Worm (Caenorhabditis elegans) whole organism, midembryonic: Measurements from ENCODE around the gene pak-2.

Experiments
- T22C8.4 ChIP-seq: fragments of 200-800 bp; sonication (Bioruptor generic); IDR thresholded peaks from 2 replicates; pipeline ENCODE4 v1.3.6; 2022; ENCODE audit warnings: missing genetic modification characterization, missing compliant biosample characterization
- cog-1 ChIP-seq: sonication (generic microtip); optimal IDR thresholded peaks from 2 replicates; lab custom pipeline; 2016; ENCODE audit warnings: missing genetic modification characterization, missing compliant biosample characterization
- flt-1 ChIP-seq: fragments of 200-800 bp; sonication (Bioruptor generic); IDR thresholded peaks from 2 replicates; pipeline ENCODE4 v1.3.6; 2022; ENCODE audit warnings: missing genetic modification characterization, missing compliant biosample characterization
- klf-2 ChIP-seq: fragments of 200-800 bp; sonication (Bioruptor generic); conservative IDR thresholded peaks from 2 replicates; pipeline ENCODE4 v1.3.6; 2022; ENCODE audit warnings: missing genetic modification reagents, missing genetic modification characterization, missing compliant biosample characterization
- med-1 ChIP-seq: sonication (generic microtip); optimal IDR thresholded peaks from 2 replicates; lab custom pipeline; 2017; ENCODE audit warnings: missing genetic modification characterization, mild to moderate bottlenecking, missing compliant biosample characterization, antibody characterized with exemption, missing genetic modification reagents; ENCODE audit not compliant: insufficient read depth
- ref-1 ChIP-seq: fragments of 200-800 bp; sonication (Bioruptor generic); conservative IDR thresholded peaks from 2 replicates; pipeline ENCODE4 v1.3.6; 2022; ENCODE audit warnings: missing genetic modification reagents, missing genetic modification characterization, missing compliant biosample characterization
- tab-1 ChIP-seq: fragments of 200-800 bp; sonication (Bioruptor generic); IDR thresholded peaks from 2 replicates; pipeline ENCODE4 v1.3.6; 2022; ENCODE audit warnings: missing genetic modification characterization, missing compliant biosample characterization
- ztf-23 ChIP-seq: fragments of 200-800 bp; sonication (Bioruptor generic); IDR thresholded peaks from 2 replicates; pipeline ENCODE4 v1.3.6; 2022; ENCODE audit warnings: missing genetic modification reagents, missing genetic modification characterization, missing compliant biosample characterization
- ztf-29 ChIP-seq: fragments of 200-800 bp; sonication (Bioruptor generic); IDR thresholded peaks from 2 replicates; pipeline ENCODE4 v1.3.6; 2022; ENCODE audit warnings: missing genetic modification reagents, missing genetic modification characterization, missing compliant biosample characterization

pak-2 gene

DNA sequence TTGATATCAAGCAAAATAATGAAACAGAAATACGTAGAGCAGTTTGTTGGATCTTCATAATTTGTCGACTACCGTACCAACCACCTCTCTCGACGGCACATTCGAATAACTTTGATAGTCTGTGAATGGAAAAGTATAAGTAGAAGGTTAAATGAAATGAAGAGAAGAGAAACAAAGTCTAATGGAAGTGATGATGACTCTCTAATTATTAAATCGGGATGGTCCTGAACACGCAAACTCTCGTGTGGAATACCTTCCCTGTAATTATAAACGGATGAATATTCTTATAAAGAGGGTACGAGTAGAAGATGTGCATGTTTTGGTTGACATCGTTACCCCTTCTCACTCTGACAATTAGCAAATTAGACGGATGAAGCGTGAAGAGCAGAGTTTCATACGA is 16.4 kb downstream of the pak-2 start, which contains the start of the genes C13G3.12 and hot-6:
C13G3.12 (minus strand) TSS at position 101 of the 400 bp plus-strand sequence.
hot-6 (minus strand) TSS at position 121 of the 400 bp plus-strand sequence.
- TF ChIP-seq ztf-23 (GFP tag; lab: Robert Waterston, UW) (no peak), ref-1 (GFP tag; lab: Robert Waterston, UW) (no peak), tab-1 (GFP tag; lab: Robert Waterston, UW) (no peak), klf-2 (no peak), ztf-29 (GFP tag; lab: Robert Waterston, UW) (no peak), T22C8.4 (GFP tag; lab: Robert Waterston, UW) (no peak)

DNA sequence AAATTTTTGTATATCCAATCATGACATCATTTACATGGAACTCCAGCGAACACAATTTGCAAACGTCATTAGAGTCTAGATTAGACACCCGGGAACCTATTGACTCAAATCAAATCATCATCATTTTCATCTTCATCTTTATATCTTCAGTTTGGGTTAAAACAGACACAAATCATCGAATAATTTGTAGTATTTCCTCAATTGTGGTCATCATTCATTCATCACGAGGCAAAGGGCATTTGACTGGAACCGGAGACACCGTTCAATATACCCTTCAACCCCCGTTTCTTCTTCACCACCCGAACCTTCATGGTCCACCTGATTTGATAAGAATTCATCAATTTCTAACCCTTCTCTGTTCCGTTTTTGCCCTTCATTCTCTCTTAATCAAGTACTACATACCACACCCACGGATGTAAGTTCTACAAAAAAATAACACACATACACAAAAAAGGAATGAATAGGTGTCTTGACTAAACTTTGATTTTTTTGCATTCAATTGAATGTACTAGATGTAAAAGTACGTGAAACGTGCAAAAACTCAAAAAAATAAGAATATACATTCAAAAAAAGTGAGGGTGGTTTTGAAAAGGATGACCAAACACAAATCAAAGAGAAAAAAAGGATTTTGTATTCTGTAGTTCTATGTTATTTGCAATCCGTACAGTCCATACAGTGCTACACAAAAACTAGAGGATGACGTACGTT is 22.2 kb downstream of the pak-2 start:
- TF ChIP-seq tab-1 (GFP tag; lab: Robert Waterston, UW) = no peak
- no peak for TF ChIP-seq ztf-23 (GFP tag; lab: Robert Waterston, UW)
- TF ChIP-seq med-1 = no peak
- no peak for TF ChIP-seq cog-1 (tag; lab: Kevin White, UChicago)
- TF ChIP-seq klf-2 = no peak

ce11 chrV:11014758-11015157 is 24.5 kb downstream of the pak-2 start:
- TF ChIP-seq ztf-23 (GFP tag; lab: Robert Waterston, UW) = no peak
- TF ChIP-seq ztf-29 (GFP tag; lab: Robert Waterston, UW) = no peak
- no peak for TF ChIP-seq T22C8.4 (GFP tag; lab: Robert Waterston, UW)
- TF ChIP-seq cog-1 (tag; lab: Kevin White, UChicago) = no peak
- TF ChIP-seq flt-1 (GFP tag; lab: Robert Waterston, UW) = no peak
- no peak for TF ChIP-seq med-1
- TF ChIP-seq ref-1 (GFP tag; lab: Robert Waterston, UW) = no peak
- TF ChIP-seq klf-2 = no peak
- no peak for TF ChIP-seq tab-1 (GFP tag; lab: Robert Waterston, UW)

DNA sequence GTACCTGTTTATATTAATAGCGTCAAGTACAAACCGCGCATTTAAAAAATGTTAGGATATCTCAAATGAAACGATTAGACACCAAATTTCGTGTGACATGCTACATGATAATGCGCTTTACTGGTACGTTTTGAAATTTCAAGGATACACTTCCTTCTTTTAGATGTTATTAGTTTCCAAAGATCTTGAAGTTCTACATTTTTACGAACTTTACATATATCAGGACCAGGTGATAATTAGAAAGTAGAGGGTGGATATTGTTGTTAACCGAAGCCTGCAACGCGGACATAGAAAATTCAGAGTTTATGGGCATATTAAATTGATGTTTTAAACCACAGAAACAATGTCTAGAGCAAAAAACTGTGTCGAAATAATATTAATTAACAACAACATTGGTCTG is 26.1 kb downstream of the pak-2 start:
- TF ChIP-seq T22C8.4 (GFP tag; lab: Robert Waterston, UW) = no peak
- no peak for TF ChIP-seq ref-1 (GFP tag; lab: Robert Waterston, UW)
- no peak for TF ChIP-seq med-1
- TF ChIP-seq flt-1 (GFP tag; lab: Robert Waterston, UW) = no peak

ce11 chrV:11012419-11012818 is 26.8 kb downstream of the pak-2 start, which contains the start of gene C13G3.1:
TSS of gene C13G3.1 (minus strand) at chrV:11012465.
- TF ChIP-seq cog-1 (tag; lab: Kevin White, UChicago) (no peak), klf-2 (no peak), ztf-29 (GFP tag; lab: Robert Waterston, UW) (no peak), flt-1 (GFP tag; lab: Robert Waterston, UW) (no peak), T22C8.4 (GFP tag; lab: Robert Waterston, UW) (no peak), med-1 (no peak), ztf-23 (GFP tag; lab: Robert Waterston, UW) (no peak), tab-1 (GFP tag; lab: Robert Waterston, UW) (no peak), ref-1 (GFP tag; lab: Robert Waterston, UW) (no peak)

DNA sequence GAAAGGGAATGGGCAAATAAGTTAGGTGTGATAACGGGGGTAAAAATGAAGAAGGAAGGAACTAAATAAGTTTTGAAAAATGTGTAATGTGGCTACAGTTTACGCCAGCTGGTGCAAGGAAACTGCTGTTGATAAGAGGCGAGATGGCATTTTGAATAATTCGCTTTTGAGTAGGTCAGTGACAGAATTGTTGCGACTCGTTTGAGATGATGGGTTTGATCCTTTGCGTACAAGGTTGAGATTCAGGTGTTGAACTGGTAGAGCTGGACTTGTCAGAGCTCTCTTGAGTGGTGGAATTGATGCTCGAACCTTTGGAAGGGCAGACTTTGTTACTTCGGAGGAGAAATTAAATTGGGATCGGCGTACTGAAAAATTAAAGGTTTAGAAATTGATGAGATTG is 27.4 kb downstream of the pak-2 start:
- no peak for TF ChIP-seq cog-1 (tag; lab: Kevin White, UChicago)
- no peak for TF ChIP-seq med-1
- no peak for TF ChIP-seq T22C8.4 (GFP tag; lab: Robert Waterston, UW)
- TF ChIP-seq ztf-29 (GFP tag; lab: Robert Waterston, UW) = no peak
- no peak for TF ChIP-seq flt-1 (GFP tag; lab: Robert Waterston, UW)
- no peak for TF ChIP-seq klf-2
- TF ChIP-seq ztf-23 (GFP tag; lab: Robert Waterston, UW) = no peak
- TF ChIP-seq ref-1 (GFP tag; lab: Robert Waterston, UW) = no peak
- no peak for TF ChIP-seq tab-1 (GFP tag; lab: Robert Waterston, UW)

DNA sequence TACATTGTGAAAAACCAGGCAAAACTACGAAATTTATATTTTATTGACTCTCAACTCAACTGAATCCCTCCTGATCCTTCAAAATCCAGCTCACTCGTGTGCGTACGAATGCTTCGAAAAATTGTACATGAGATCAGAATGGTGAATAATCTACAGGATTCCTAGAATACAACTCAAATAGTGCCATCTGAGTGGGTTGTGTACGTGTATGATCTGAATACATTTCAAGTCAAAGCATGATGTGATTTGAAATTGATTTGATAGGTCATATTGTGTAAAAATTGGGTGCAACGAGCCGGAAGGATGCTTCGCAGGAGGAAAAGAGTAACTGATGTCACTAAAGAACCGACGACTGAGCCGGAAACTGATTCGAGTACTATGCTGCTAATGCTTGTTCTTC is 28.5 kb downstream of the pak-2 start:
- no peak for TF ChIP-seq med-1
- TF ChIP-seq ztf-23 (GFP tag; lab: Robert Waterston, UW) = no peak
- TF ChIP-seq tab-1 (GFP tag; lab: Robert Waterston, UW) = no peak
- no peak for TF ChIP-seq T22C8.4 (GFP tag; lab: Robert Waterston, UW)
- no peak for TF ChIP-seq ref-1 (GFP tag; lab: Robert Waterston, UW)
- TF ChIP-seq flt-1 (GFP tag; lab: Robert Waterston, UW) = no peak
- TF ChIP-seq klf-2 = no peak
- TF ChIP-seq ztf-29 (GFP tag; lab: Robert Waterston, UW) = no peak
- TF ChIP-seq cog-1 (tag; lab: Kevin White, UChicago) = no peak

DNA sequence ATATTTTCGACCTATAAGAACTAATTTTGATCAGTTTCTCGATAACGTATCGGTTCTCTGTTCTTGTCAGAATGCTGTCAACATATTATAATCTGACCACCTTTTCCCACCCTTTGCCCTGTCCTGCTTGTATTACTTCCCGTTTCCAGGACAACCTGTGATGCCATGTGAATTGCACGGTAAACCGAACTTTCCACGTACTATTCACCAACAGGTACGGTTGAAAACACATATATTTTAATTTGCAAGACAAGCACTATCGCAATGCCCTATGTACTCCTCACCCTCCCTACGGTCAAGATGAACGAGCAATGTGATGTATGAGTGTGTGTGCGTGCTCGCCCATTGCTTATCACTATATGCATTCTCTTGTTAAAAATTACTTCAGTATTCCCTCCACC is 30.1 kb downstream of the pak-2 start:
- no peak for TF ChIP-seq T22C8.4 (GFP tag; lab: Robert Waterston, UW)

ce11 chrV:11007651-11008050 is 31.6 kb downstream of the pak-2 start:
- TF ChIP-seq med-1 = no peak
- no peak for TF ChIP-seq ref-1 (GFP tag; lab: Robert Waterston, UW)
- no peak for TF ChIP-seq ztf-23 (GFP tag; lab: Robert Waterston, UW)
- TF ChIP-seq klf-2 = no peak
- no peak for TF ChIP-seq T22C8.4 (GFP tag; lab: Robert Waterston, UW)
- no peak for TF ChIP-seq ztf-29 (GFP tag; lab: Robert Waterston, UW)
- no peak for TF ChIP-seq flt-1 (GFP tag; lab: Robert Waterston, UW)
- no peak for TF ChIP-seq cog-1 (tag; lab: Kevin White, UChicago)
- TF ChIP-seq tab-1 (GFP tag; lab: Robert Waterston, UW) = no peak

ce11 chrV:11004094-11004493 is 35.1 kb downstream of the pak-2 start:
- TF ChIP-seq cog-1 (tag; lab: Kevin White, UChicago) (no peak), ztf-29 (GFP tag; lab: Robert Waterston, UW) (no peak), tab-1 (GFP tag; lab: Robert Waterston, UW) (no peak), klf-2 (no peak)
